Fruit fly (Drosophila melanogaster): ENCODE data around the gene BBS5.
A peak's percentile ranks its signal among the peaks of the same experiment; 100 is the strongest.

BBS5 gene

dm6 chr3R:4807582-4807981 is 8.5 kb upstream of the BBS5 start (continued):
- TF ChIP-seq p53 (GFP tag; optimal IDR thresholded peaks at IDR 0.05) = peak; percentile 63
- no peak for TF ChIP-seq grau (tag; optimal IDR thresholded peaks at IDR 0.05)

dm6 chr3R:4809944-4810653 is 6.0 kb upstream of the BBS5 start:
- no peak for TF ChIP-seq scrt (GFP tag; optimal IDR thresholded peaks at IDR 0.05)
- TF ChIP-seq Dll (GFP tag; IDR thresholded peaks at IDR 0.05; ENCODE audit: partially characterized antibody) = 0 out of 4 replicates have a peak, but pooled peaks have one; percentile 18
- no peak; the same call in 1 of the 2 replicates for TF ChIP-seq E2f2 (GFP tag; IDR thresholded peaks at IDR 0.05)
- no peak for TF ChIP-seq lov (optimal IDR thresholded peaks at IDR 0.05)
- no peak for TF ChIP-seq lov (GFP tag; IDR thresholded peaks at IDR 0.05)
- TF ChIP-seq Dfd (GFP tag; optimal IDR thresholded peaks at IDR 0.05) = no peak
- TF ChIP-seq gcm2 (GFP tag; optimal IDR thresholded peaks at IDR 0.05) = no peak
- no peak for TF ChIP-seq CG33557 (GFP tag; optimal IDR thresholded peaks at IDR 0.05)
- TF ChIP-seq Dp (GFP tag; optimal IDR thresholded peaks at IDR 0.05) = no peak
- TF ChIP-seq Gsc (GFP tag; IDR thresholded peaks at IDR 0.05) = no peak
- TF ChIP-seq Dek (tag; optimal IDR thresholded peaks at IDR 0.05) = no peak
- no peak for TF ChIP-seq Ets97D (GFP tag; optimal IDR thresholded peaks at IDR 0.05)
- TF ChIP-seq CG3163 (GFP tag; optimal IDR thresholded peaks at IDR 0.05) = peak; percentile 29
- TF ChIP-seq chn (GFP tag; optimal IDR thresholded peaks at IDR 0.05) = peak; percentile 5
- TF ChIP-seq aop (GFP tag; IDR thresholded peaks at IDR 0.05) = peak; percentile 75; the same call in 1 of the 2 replicates
- no peak for TF ChIP-seq CG17328 (GFP tag; IDR thresholded peaks at IDR 0.05)
- no peak for TF ChIP-seq dimm (GFP tag; IDR thresholded peaks at IDR 0.05)
- no peak for TF ChIP-seq pan (optimal IDR thresholded peaks at IDR 0.05)
- peak in 1 of 2 experiments; percentile 10 for TF ChIP-seq pan (GFP tag; optimal IDR thresholded peaks at IDR 0.05 in 1 of 2, IDR thresholded peaks at IDR 0.05 in 1 of 2)
- TF ChIP-seq ro (GFP tag; IDR thresholded peaks at IDR 0.05) = no peak
- no peak for TF ChIP-seq ato (GFP tag; IDR thresholded peaks at IDR 0.05; ENCODE audit: partially characterized antibody)
- peak; percentile 3 for TF ChIP-seq CG13296 (GFP tag; optimal IDR thresholded peaks at IDR 0.05)
- peak; percentile 67 for TF ChIP-seq psq (GFP tag; optimal IDR thresholded peaks at IDR 0.05)
- no peak for TF ChIP-seq slp2 (GFP tag; optimal IDR thresholded peaks at IDR 0.05)
- TF ChIP-seq Fer3 (tag; optimal IDR thresholded peaks at IDR 0.05) = no peak
- TF ChIP-seq CG2116 (GFP tag; optimal IDR thresholded peaks at IDR 0.05) = no peak
- TF ChIP-seq CG9437 (GFP tag; optimal IDR thresholded peaks at IDR 0.05) = no peak
- TF ChIP-seq CG30403 (GFP tag; optimal IDR thresholded peaks at IDR 0.05) = no peak
- peak; percentile 38; the same call in 1 of the 3 replicates for TF ChIP-seq zen2 (GFP tag; IDR thresholded peaks at IDR 0.05; ENCODE audit: partially characterized antibody)
- peak; percentile 26 to 48 for TF ChIP-seq Trl (optimal IDR thresholded peaks at IDR 0.05)
- TF ChIP-seq Trl (GFP tag; optimal IDR thresholded peaks at IDR 0.05) = no peak
- peak; percentile 18 for TF ChIP-seq Nf-YC (tag; optimal IDR thresholded peaks at IDR 0.05)
- peak; percentile 63 for TF ChIP-seq sug (tag; optimal IDR thresholded peaks at IDR 0.05)
- peak; percentile 46 for TF ChIP-seq Blimp-1 (GFP tag; optimal IDR thresholded peaks at IDR 0.05)
- TF ChIP-seq CG4820 (GFP tag; optimal IDR thresholded peaks at IDR 0.05) = peak; percentile 28
- no peak for TF ChIP-seq Tbp (GFP tag; optimal IDR thresholded peaks at IDR 0.05)
- no peak for TF ChIP-seq CG34376 (GFP tag; optimal IDR thresholded peaks at IDR 0.05)
- TF ChIP-seq croc (GFP tag; conservative IDR thresholded peaks at IDR 0.05) = no peak
- TF ChIP-seq Usf (GFP tag; optimal IDR thresholded peaks at IDR 0.05) = no peak
- no peak for TF ChIP-seq NfI (GFP tag; optimal IDR thresholded peaks at IDR 0.05)
- TF ChIP-seq CTCF (GFP tag; optimal IDR thresholded peaks at IDR 0.05) = no peak
- TF ChIP-seq Hr51 (GFP tag; optimal IDR thresholded peaks at IDR 0.05) = no peak
- peak in 1 of 2 experiments; percentile 20 for TF ChIP-seq crp (GFP tag; optimal IDR thresholded peaks at IDR 0.05)
- no peak for TF ChIP-seq sima (GFP tag; optimal IDR thresholded peaks at IDR 0.05)
- no peak for TF ChIP-seq nerfin-2 (GFP tag; IDR thresholded peaks at IDR 0.05; ENCODE audit: partially characterized antibody)
- no peak for TF ChIP-seq HLH3B (GFP tag; IDR thresholded peaks at IDR 0.05)
- TF ChIP-seq pho (GFP tag; optimal IDR thresholded peaks at IDR 0.05) = no peak
